Worm (Caenorhabditis elegans): ENCODE results near the gene srb-1.

DNA sequence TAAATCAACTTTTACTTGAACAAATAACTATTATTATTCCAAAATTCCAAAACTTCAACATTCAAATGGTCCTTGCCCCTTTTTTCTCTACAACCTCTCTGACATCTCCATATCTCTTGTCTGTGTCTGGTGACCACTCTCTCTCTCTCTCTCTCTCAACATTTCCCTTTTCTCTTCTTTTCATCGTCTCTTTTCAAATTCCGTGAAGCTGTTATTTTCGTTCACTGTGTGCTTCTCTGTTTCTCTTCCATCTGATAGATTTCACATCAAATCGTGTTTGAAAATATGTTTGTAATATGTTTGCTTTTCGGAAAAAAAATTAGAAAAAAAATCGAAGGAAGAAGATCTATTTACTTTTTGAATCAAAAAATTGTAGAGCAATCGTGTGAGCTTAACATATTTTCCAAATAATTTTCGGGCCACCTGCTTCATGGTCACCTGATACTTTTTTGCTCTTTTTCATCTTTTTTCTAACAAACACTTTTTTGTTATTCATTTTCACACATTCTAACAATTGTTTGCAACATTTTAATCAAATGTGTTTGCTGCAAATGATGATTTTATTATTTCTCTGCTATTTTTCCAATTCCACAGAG is 30.3 kb upstream of the srb-1 start:
- TF ChIP-seq hmbx-1 (tag; optimal IDR thresholded peaks at IDR 0.05): no peak
- TF ChIP-seq ceh-13 (GFP tag; optimal IDR thresholded peaks at IDR 0.05): no peak
- no peak for TF ChIP-seq F13C5.2 (tag; optimal IDR thresholded peaks at IDR 0.05)
- TF ChIP-seq ama-1 (optimal IDR thresholded peaks at IDR 0.05): no peak
- TF ChIP-seq ceh-36 (tag; optimal IDR thresholded peaks at IDR 0.05): no peak
- no peak for TF ChIP-seq tbx-37 (GFP tag; conservative IDR thresholded peaks at IDR 0.05)
- TF ChIP-seq flt-1 (GFP tag; IDR thresholded peaks at IDR 0.05): no peak
- no peak for TF ChIP-seq scrt-1 (GFP tag; IDR thresholded peaks at IDR 0.05)
- no peak for TF ChIP-seq sea-1 (GFP tag; conservative IDR thresholded peaks at IDR 0.05)
- TF ChIP-seq B0310.2 (tag; optimal IDR thresholded peaks at IDR 0.05): no peak
- no peak for TF ChIP-seq hnd-1 (tag; optimal IDR thresholded peaks at IDR 0.05)

Data from whole organism, early embryonic.